Worm (Caenorhabditis elegans): ENCODE data around the gene tbc-13.

The tbc-13 gene

ce11 chrX:12511384-12512007 lies 26.6 kb downstream of the tbc-13 start:
- TF ChIP-seq nhr-12 (tag; optimal IDR thresholded peaks at IDR 0.05) (no peak), fos-1 (tag; optimal IDR thresholded peaks at IDR 0.05) (no peak), unc-62 (GFP tag; optimal IDR thresholded peaks at IDR 0.05) (no peak), ztf-11 (tag; optimal IDR thresholded peaks at IDR 0.05) (no peak), lin-39 (tag; optimal IDR thresholded peaks at IDR 0.05) (no peak), daf-12 (tag; optimal IDR thresholded peaks at IDR 0.05) (no peak), tbx-2 (tag; optimal IDR thresholded peaks at IDR 0.05) (no peak), eor-1 (tag; optimal IDR thresholded peaks at IDR 0.05) (no peak), ceh-9 (tag; optimal IDR thresholded peaks at IDR 0.05) (no peak), nhr-23 (tag; optimal IDR thresholded peaks at IDR 0.05) (peak; percentile 53), egl-27 (tag; optimal IDR thresholded peaks at IDR 0.05) (no peak), elt-1 (tag; optimal IDR thresholded peaks at IDR 0.05) (peak; percentile 98), jun-1 (tag; optimal IDR thresholded peaks at IDR 0.05) (no peak), nhr-43 (tag; optimal IDR thresholded peaks at IDR 0.05; ENCODE audit: poor library complexity, severe bottlenecking) (no peak), nhr-25 (tag; optimal IDR thresholded peaks at IDR 0.05) (peak; percentile 70), ama-1 (optimal IDR thresholded peaks at IDR 0.05) (no peak), nhr-28 (tag; optimal IDR thresholded peaks at IDR 0.05) (no peak), lin-15B (tag; optimal IDR thresholded peaks at IDR 0.05) (no peak), ceh-28 (tag; optimal IDR thresholded peaks at IDR 0.05) (no peak), elt-2 (tag; optimal IDR thresholded peaks at IDR 0.05) (no peak), skn-1 (tag; optimal IDR thresholded peaks at IDR 0.05) (no peak), nhr-11 (tag; optimal IDR thresholded peaks at IDR 0.05) (no peak), fkh-10 (GFP tag; optimal IDR thresholded peaks at IDR 0.05) (no peak), hmg-11 (tag; optimal IDR thresholded peaks at IDR 0.05) (no peak), unc-39 (tag; optimal IDR thresholded peaks at IDR 0.05) (no peak), nhr-76 (tag; optimal IDR thresholded peaks at IDR 0.05) (no peak)

ce11 chrX:12512472-12513137 lies 27.8 kb downstream of the tbc-13 start:
- TF ChIP-seq nhr-25 (tag; optimal IDR thresholded peaks at IDR 0.05) (peak; percentile 31), ztf-4 (tag; optimal IDR thresholded peaks at IDR 0.05) (no peak)

ce11 chrX:12513415-12513814 lies 28.6 kb downstream of the tbc-13 start:
- peak; percentile 10 for TF ChIP-seq nfya-1 (tag; optimal IDR thresholded peaks at IDR 0.05; ENCODE audit: insufficient read depth)
- TF ChIP-seq ztf-11 (tag; optimal IDR thresholded peaks at IDR 0.05): no peak

ce11 chrX:12515596-12516481 lies 31.0 kb downstream of the tbc-13 start:
- TF ChIP-seq elt-1 (tag; optimal IDR thresholded peaks at IDR 0.05): peak; percentile 91
- TF ChIP-seq unc-39 (tag; optimal IDR thresholded peaks at IDR 0.05): no peak
- peak; percentile 31 for TF ChIP-seq nhr-23 (tag; optimal IDR thresholded peaks at IDR 0.05)
- no peak for TF ChIP-seq lin-15B (tag; optimal IDR thresholded peaks at IDR 0.05)
- TF ChIP-seq hmg-11 (tag; optimal IDR thresholded peaks at IDR 0.05): peak; percentile 27
- TF ChIP-seq egl-27 (tag; optimal IDR thresholded peaks at IDR 0.05): peak; percentile 6
- no peak for TF ChIP-seq fkh-10 (GFP tag; optimal IDR thresholded peaks at IDR 0.05)
- TF ChIP-seq nhr-25 (tag; optimal IDR thresholded peaks at IDR 0.05): peak; percentile 56
- TF ChIP-seq pha-4 (tag; optimal IDR thresholded peaks at IDR 0.05): peak; percentile 91

ce11 chrX:12516482-12516826 lies 31.6 kb downstream of the tbc-13 start:
- TF ChIP-seq ama-1 (optimal IDR thresholded peaks at IDR 0.05) (peak; percentile 47), eor-1 (tag; optimal IDR thresholded peaks at IDR 0.05) (no peak)

- TF ChIP-seq fkh-2 (tag; optimal IDR thresholded peaks at IDR 0.05) (no peak), nhr-67 (tag; optimal IDR thresholded peaks at IDR 0.05) (no peak), sea-2 (GFP tag; optimal IDR thresholded peaks at IDR 0.05) (no peak), ceh-16 (tag; optimal IDR thresholded peaks at IDR 0.05) (no peak), lin-39 (tag; optimal IDR thresholded peaks at IDR 0.05) (peak; percentile 77), hmg-11 (tag; optimal IDR thresholded peaks at IDR 0.05) (no peak), elt-2 (tag; optimal IDR thresholded peaks at IDR 0.05) (peak; percentile 29), elt-3 (tag; optimal IDR thresholded peaks at IDR 0.05) (no peak), nhr-11 (tag; optimal IDR thresholded peaks at IDR 0.05) (no peak), fos-1 (tag; optimal IDR thresholded peaks at IDR 0.05) (no peak), mml-1 (tag; optimal IDR thresholded peaks at IDR 0.05) (no peak), unc-39 (tag; optimal IDR thresholded peaks at IDR 0.05) (no peak), unc-62 (GFP tag; optimal IDR thresholded peaks at IDR 0.05) (no peak), ceh-28 (tag; optimal IDR thresholded peaks at IDR 0.05) (no peak), egl-5 (tag; optimal IDR thresholded peaks at IDR 0.05) (no peak), eor-1 (tag; optimal IDR thresholded peaks at IDR 0.05) (no peak), fkh-10 (GFP tag; optimal IDR thresholded peaks at IDR 0.05) (no peak), ztf-4 (tag; optimal IDR thresholded peaks at IDR 0.05) (no peak), nhr-23 (tag; optimal IDR thresholded peaks at IDR 0.05) (peak; percentile 88), mdl-1 (tag; optimal IDR thresholded peaks at IDR 0.05) (no peak), R02D3.7 (tag; optimal IDR thresholded peaks at IDR 0.05) (no peak), nhr-43 (tag; optimal IDR thresholded peaks at IDR 0.05; ENCODE audit: poor library complexity, severe bottlenecking) (peak; percentile 80)
These were observed 32.5 kb downstream of the tbc-13 start for ce11 chrX:12517307-12517706.
